Worm (Caenorhabditis elegans): Measurements from ENCODE around the gene oct-2.

The oct-2 gene

DNA sequence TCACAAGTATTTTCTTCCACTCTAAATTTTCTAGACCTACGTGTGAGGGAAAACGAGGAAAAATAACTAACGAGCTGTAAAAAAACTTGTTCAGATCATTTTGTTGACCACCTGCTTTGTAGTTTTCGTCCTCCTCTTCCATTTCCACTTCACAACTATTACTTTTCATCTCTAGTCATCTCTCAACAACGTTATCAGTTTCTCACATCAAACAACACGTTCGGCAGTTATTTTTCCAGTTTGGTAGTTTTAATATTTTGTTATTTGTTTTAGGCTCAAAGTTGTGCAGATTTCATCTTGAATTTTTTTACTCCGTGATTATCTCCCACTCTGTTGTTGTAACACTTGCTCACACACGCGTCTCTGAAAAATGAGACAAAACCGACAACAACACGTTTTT is 20.8 kb downstream of the oct-2 start:
- TF ChIP-seq nhr-80 (tag; optimal IDR thresholded peaks at IDR 0.05) (peak; percentile 32), xnd-1 (tag; optimal IDR thresholded peaks at IDR 0.05) (no peak), him-1 (tag; optimal IDR thresholded peaks at IDR 0.05) (no peak), lin-40 (tag; optimal IDR thresholded peaks at IDR 0.05) (no peak), K11D2.4 (GFP tag; IDR thresholded peaks at IDR 0.05) (no peak)

DNA sequence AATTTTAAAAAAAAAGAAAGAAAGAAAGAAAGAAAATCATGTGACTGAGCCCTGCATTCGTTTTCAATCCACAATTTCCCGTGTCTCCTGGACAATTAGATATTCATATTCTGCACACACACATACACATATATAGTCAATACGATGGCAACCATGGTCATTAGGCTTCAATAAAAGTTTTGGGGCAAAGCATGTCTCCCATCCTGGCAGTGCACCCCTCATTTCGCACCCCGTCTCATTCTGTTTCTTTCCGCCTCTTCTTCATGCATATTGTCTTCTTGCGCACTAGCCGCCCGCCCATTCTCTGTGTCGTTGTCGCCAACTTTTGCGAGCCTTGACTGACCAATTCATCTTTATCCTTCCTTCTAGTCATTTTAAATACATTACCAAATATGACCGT is 21.4 kb downstream of the oct-2 start:
- TF ChIP-seq nhr-80 (tag; optimal IDR thresholded peaks at IDR 0.05) = no peak
- TF ChIP-seq Y67H2A.10 (GFP tag; conservative IDR thresholded peaks at IDR 0.05) = no peak
- no peak for TF ChIP-seq ztf-3 (GFP tag; optimal IDR thresholded peaks at IDR 0.05)
- no peak for TF ChIP-seq ztf-22 (GFP tag; optimal IDR thresholded peaks at IDR 0.05)
- no peak for TF ChIP-seq mxl-1 (tag; optimal IDR thresholded peaks at IDR 0.05)
- TF ChIP-seq K11D2.4 (GFP tag; IDR thresholded peaks at IDR 0.05) = no peak
- TF ChIP-seq madf-6 (GFP tag; IDR thresholded peaks at IDR 0.05) = no peak
- no peak for TF ChIP-seq rcor-1 (GFP tag; IDR thresholded peaks at IDR 0.05)
- TF ChIP-seq T26A5.8 (tag; optimal IDR thresholded peaks at IDR 0.05) = no peak

DNA sequence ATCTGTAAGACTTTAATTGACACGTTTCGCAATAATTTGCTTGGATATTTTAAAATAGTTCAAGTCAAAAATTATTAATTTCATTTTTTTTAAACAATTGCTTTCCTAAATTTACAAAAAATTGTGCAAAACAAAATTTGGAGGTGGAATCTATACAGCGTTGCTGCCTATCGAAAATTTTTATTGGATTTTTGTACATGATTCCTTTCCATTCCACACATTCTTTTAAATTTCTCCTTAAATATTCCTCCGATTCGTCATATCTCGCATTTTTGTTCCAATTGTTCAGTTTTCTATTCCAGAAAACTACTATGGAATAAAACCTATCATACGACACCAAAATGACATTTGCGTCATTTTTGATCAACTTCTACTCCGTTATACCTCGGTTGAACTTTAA is 22.2 kb downstream of the oct-2 start, which contains the start of gene ttyh-1:
ttyh-1 (plus strand) TSS at position 301 of the 400 bp plus-strand sequence.
- TF ChIP-seq hlh-26 (GFP tag; conservative IDR thresholded peaks at IDR 0.05) (no peak), lsy-27 (tag; optimal IDR thresholded peaks at IDR 0.05; ENCODE audit: borderline replicate concordance, insufficient read depth) (no peak), attf-3 (GFP tag; conservative IDR thresholded peaks at IDR 0.05) (no peak), xnd-1 (tag; optimal IDR thresholded peaks at IDR 0.05) (no peak), ceh-40 (GFP tag; IDR thresholded peaks at IDR 0.05) (no peak), Y67H2A.10 (GFP tag; conservative IDR thresholded peaks at IDR 0.05) (no peak), Y53F4B.3 (GFP tag; IDR thresholded peaks at IDR 0.05) (no peak), nhr-179 (tag; optimal IDR thresholded peaks at IDR 0.05) (no peak)

DNA sequence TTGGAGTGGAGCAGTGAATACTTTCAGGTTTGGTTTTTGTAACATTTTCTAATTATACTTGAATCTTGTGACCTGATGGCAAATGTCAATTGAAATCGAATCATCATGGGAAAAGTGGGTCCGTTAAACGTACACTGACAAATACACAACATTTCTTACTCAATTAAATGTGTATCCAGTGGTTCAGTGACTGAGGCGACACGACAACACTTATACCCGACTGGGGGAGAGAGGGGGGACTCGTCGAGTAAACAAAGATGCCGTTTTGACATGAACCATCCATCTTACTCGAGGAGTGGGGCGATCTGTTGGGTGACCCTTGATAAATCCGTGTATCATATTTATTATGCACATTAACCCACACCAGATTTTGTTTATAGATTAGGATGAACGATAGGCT is 22.6 kb downstream of the oct-2 start:
- TF ChIP-seq B0019.2 (GFP tag; conservative IDR thresholded peaks at IDR 0.05) = no peak
- no peak for TF ChIP-seq Y53F4B.3 (GFP tag; IDR thresholded peaks at IDR 0.05)
- TF ChIP-seq F39B2.1 (GFP tag; IDR thresholded peaks at IDR 0.05) = no peak
- TF ChIP-seq egl-18 (GFP tag; IDR thresholded peaks at IDR 0.05) = no peak
- TF ChIP-seq ZK185.1 (tag; optimal IDR thresholded peaks at IDR 0.05; ENCODE audit: poor library complexity, severe bottlenecking) = no peak
- no peak for TF ChIP-seq F22D6.2 (tag; optimal IDR thresholded peaks at IDR 0.05)
- no peak for TF ChIP-seq ekl-4 (GFP tag; IDR thresholded peaks at IDR 0.05)
- no peak for TF ChIP-seq ztf-26 (tag; optimal IDR thresholded peaks at IDR 0.05)
- no peak for TF ChIP-seq F57A8.1 (GFP tag; optimal IDR thresholded peaks at IDR 0.05)
- no peak for TF ChIP-seq mxl-1 (tag; optimal IDR thresholded peaks at IDR 0.05)
- TF ChIP-seq gei-17 (GFP tag; optimal IDR thresholded peaks at IDR 0.05) = no peak
- TF ChIP-seq ztf-3 (GFP tag; optimal IDR thresholded peaks at IDR 0.05) = no peak
- TF ChIP-seq hmg-20 (GFP tag; IDR thresholded peaks at IDR 0.05) = no peak
- no peak for TF ChIP-seq snpc-3.4 (tag; optimal IDR thresholded peaks at IDR 0.05)
- no peak for TF ChIP-seq madf-3 (GFP tag; IDR thresholded peaks at IDR 0.05)

ce11 chrX:11370090-11370489 is 23.8 kb downstream of the oct-2 start:
- TF ChIP-seq nhr-80 (tag; optimal IDR thresholded peaks at IDR 0.05) (peak; percentile 55), K12H6.12 (tag; optimal IDR thresholded peaks at IDR 0.05) (no peak), nhr-90 (tag; optimal IDR thresholded peaks at IDR 0.05) (no peak), let-607 (tag; optimal IDR thresholded peaks at IDR 0.05) (peak in 1 of 2 experiments; percentile 39)
